Worm (Caenorhabditis elegans): ENCODE results near the gene F53A2.11.

Gene F53A2.11

ce11 chrIII:13275784-13276183 is 46.7 kb downstream of the F53A2.11 start (continued):
- no peak for TF ChIP-seq F13H6.1 (tag; optimal IDR thresholded peaks at IDR 0.05)
- TF ChIP-seq dve-1 (tag; optimal IDR thresholded peaks at IDR 0.05): peak; percentile 39
- no peak for TF ChIP-seq tbx-7 (tag; optimal IDR thresholded peaks at IDR 0.05)
- TF ChIP-seq hlh-8 (tag; optimal IDR thresholded peaks at IDR 0.05): no peak
- no peak for TF ChIP-seq odd-2 (tag; optimal IDR thresholded peaks at IDR 0.05)
- TF ChIP-seq nhr-11 (tag; optimal IDR thresholded peaks at IDR 0.05): no peak
- no peak for TF ChIP-seq madf-2 (tag; optimal IDR thresholded peaks at IDR 0.05)
- no peak for TF ChIP-seq K09A11.1 (tag; optimal IDR thresholded peaks at IDR 0.05; ENCODE audit: insufficient read depth)
- no peak for TF ChIP-seq eyg-1 (tag; optimal IDR thresholded peaks at IDR 0.05)
- TF ChIP-seq ahr-1 (tag; optimal IDR thresholded peaks at IDR 0.05): no peak
- TF ChIP-seq pax-1 (tag; optimal IDR thresholded peaks at IDR 0.05): no peak
- TF ChIP-seq ceh-48 (tag; optimal IDR thresholded peaks at IDR 0.05): peak; percentile 13
- no peak for TF ChIP-seq ztf-16 (tag; optimal IDR thresholded peaks at IDR 0.05)
- TF ChIP-seq unc-42 (tag; optimal IDR thresholded peaks at IDR 0.05): peak; percentile 78
- no peak for TF ChIP-seq ceh-24 (tag; optimal IDR thresholded peaks at IDR 0.05)
- TF ChIP-seq ttx-3 (tag; optimal IDR thresholded peaks at IDR 0.05): no peak
- peak; percentile 3 for TF ChIP-seq sdc-2 (tag; optimal IDR thresholded peaks at IDR 0.05)
- TF ChIP-seq ceh-18 (tag; optimal IDR thresholded peaks at IDR 0.05): peak; percentile 59
- TF ChIP-seq che-1 (tag; optimal IDR thresholded peaks at IDR 0.05): no peak
- TF ChIP-seq nfya-1 (tag; optimal IDR thresholded peaks at IDR 0.05): peak; percentile 74
- TF ChIP-seq zip-5 (tag; optimal IDR thresholded peaks at IDR 0.05): no peak
- peak; percentile 40 for TF ChIP-seq ceh-14 (tag; optimal IDR thresholded peaks at IDR 0.05)
- no peak for TF ChIP-seq dmd-4 (tag; optimal IDR thresholded peaks at IDR 0.05; ENCODE audit: borderline replicate concordance)
- TF ChIP-seq fkh-6 (tag; optimal IDR thresholded peaks at IDR 0.05): peak; percentile 10
- no peak for TF ChIP-seq ceh-45 (GFP tag; IDR thresholded peaks at IDR 0.05)
- TF ChIP-seq ceh-22 (tag; optimal IDR thresholded peaks at IDR 0.05): no peak
- TF ChIP-seq gmeb-2 (tag; optimal IDR thresholded peaks at IDR 0.05): no peak
- TF ChIP-seq nhr-232 (tag; optimal IDR thresholded peaks at IDR 0.05): no peak
- TF ChIP-seq elt-4 (tag; optimal IDR thresholded peaks at IDR 0.05): no peak
- no peak for TF ChIP-seq hlh-15 (tag; optimal IDR thresholded peaks at IDR 0.05)
- TF ChIP-seq rnt-1 (tag; optimal IDR thresholded peaks at IDR 0.05): no peak
- peak; percentile 16 for TF ChIP-seq ref-2 (tag; optimal IDR thresholded peaks at IDR 0.05)
- no peak for TF ChIP-seq npax-4 (tag; optimal IDR thresholded peaks at IDR 0.05)
- no peak for TF ChIP-seq lim-6 (tag; optimal IDR thresholded peaks at IDR 0.05)
- TF ChIP-seq ama-1 (optimal IDR thresholded peaks at IDR 0.05): no peak
- no peak for TF ChIP-seq pag-3 (tag; optimal IDR thresholded peaks at IDR 0.05; ENCODE audit: borderline replicate concordance)
- no peak for TF ChIP-seq pros-1 (tag; optimal IDR thresholded peaks at IDR 0.05)
- TF ChIP-seq Y22D7AL.16 (tag; optimal IDR thresholded peaks at IDR 0.05): no peak
- TF ChIP-seq C38D4.7 (GFP tag; optimal IDR thresholded peaks at IDR 0.05): no peak

ce11 chrIII:13272788-13273187 is 49.7 kb downstream of the F53A2.11 start:
- TF ChIP-seq unc-55 (GFP tag; optimal IDR thresholded peaks at IDR 0.05): no peak
- no peak for TF ChIP-seq pat-9 (tag; optimal IDR thresholded peaks at IDR 0.05)
- TF ChIP-seq ceh-30 (tag; optimal IDR thresholded peaks at IDR 0.05): no peak
- TF ChIP-seq sox-4 (tag; optimal IDR thresholded peaks at IDR 0.05): no peak
- no peak for TF ChIP-seq unc-86 (tag; optimal IDR thresholded peaks at IDR 0.05)
- TF ChIP-seq K09A11.1 (tag; optimal IDR thresholded peaks at IDR 0.05; ENCODE audit: insufficient read depth): no peak
- TF ChIP-seq dmd-4 (tag; optimal IDR thresholded peaks at IDR 0.05; ENCODE audit: borderline replicate concordance): no peak
- no peak for TF ChIP-seq ceh-2 (tag; optimal IDR thresholded peaks at IDR 0.05)
- TF ChIP-seq ceh-22 (tag; optimal IDR thresholded peaks at IDR 0.05): no peak
- no peak for TF ChIP-seq pax-1 (tag; optimal IDR thresholded peaks at IDR 0.05)
- no peak for TF ChIP-seq ceh-24 (tag; optimal IDR thresholded peaks at IDR 0.05)
- no peak for TF ChIP-seq ttx-3 (tag; optimal IDR thresholded peaks at IDR 0.05)
- no peak for TF ChIP-seq nhr-11 (tag; optimal IDR thresholded peaks at IDR 0.05)
- no peak for TF ChIP-seq ztf-16 (tag; optimal IDR thresholded peaks at IDR 0.05)
- TF ChIP-seq pqm-1 (tag; optimal IDR thresholded peaks at IDR 0.05): no peak
- TF ChIP-seq ets-4 (tag; optimal IDR thresholded peaks at IDR 0.05): no peak
- TF ChIP-seq pros-1 (tag; optimal IDR thresholded peaks at IDR 0.05): no peak
- TF ChIP-seq F13H6.1 (tag; optimal IDR thresholded peaks at IDR 0.05): no peak
- no peak for TF ChIP-seq fkh-10 (GFP tag; optimal IDR thresholded peaks at IDR 0.05)
